Worm (Caenorhabditis elegans) whole organism, L4 larva: ENCODE results near the gene F44G3.7.

Experiments
- F44E2.7 ChIP-seq: fragments of 200-800 bp; sonication (Bioruptor generic); IDR thresholded peaks from 2 replicates; pipeline ENCODE4 v2.1.2; 2022; ENCODE audit warnings: missing genetic modification characterization, missing compliant biosample characterization
- daf-12 ChIP-seq: fragments of 150-350 bp; optimal IDR thresholded peaks from 2 replicates; lab custom pipeline; 2014; ENCODE audit warnings: missing biosample characterization, missing genetic modification reagents, missing genetic modification characterization
- mdl-1 ChIP-seq, 2 experiments: fragments of 150-350 bp in 1 of 2; sonication (generic microtip) in 1 of 2; optimal IDR thresholded peaks; 2 replicates each; lab custom pipeline; 2014 to 2017; ENCODE audit warnings: missing biosample characterization in 2 of 2, missing genetic modification characterization in 2 of 2
- nhr-10 ChIP-seq: fragments of 150-350 bp; optimal IDR thresholded peaks from 2 replicates; lab custom pipeline; 2014; ENCODE audit warnings: missing biosample characterization, missing genetic modification characterization
- nhr-111 ChIP-seq: fragments of 200-800 bp; sonication (Bioruptor generic); optimal IDR thresholded peaks from 2 replicates; lab custom pipeline; 2018; ENCODE audit warnings: mild to moderate bottlenecking, missing genetic modification characterization, missing compliant biosample characterization
- nhr-6 ChIP-seq: fragments of 150-350 bp; optimal IDR thresholded peaks from 2 replicates; lab custom pipeline; 2014; ENCODE audit warnings: missing biosample characterization, missing genetic modification characterization
- skn-1 ChIP-seq: fragments of 150-350 bp; optimal IDR thresholded peaks from 2 replicates; lab custom pipeline; 2014; ENCODE audit warnings: missing biosample characterization, missing genetic modification characterization

ce11 chrV:16163719-16164118 is 26.8 kb upstream of the F44G3.7 start, which contains the start of gene F10A3.12:
- no peak for TF ChIP-seq nhr-6 (tag; lab: Kevin White, UChicago)
- TF ChIP-seq nhr-111 (GFP tag; lab: Kevin White, UChicago): no peak
- TF ChIP-seq daf-12 (tag; lab: Kevin White, UChicago): no peak
- TF ChIP-seq F44E2.7 (GFP tag; lab: Robert Waterston, UW): no peak
- TF ChIP-seq skn-1 (tag; lab: Kevin White, UChicago): no peak
- TF ChIP-seq nhr-10 (tag; lab: Kevin White, UChicago): no peak
- no peak for TF ChIP-seq mdl-1 (tag; optimal IDR thresholded peaks at IDR 0.05; lab: Kevin White, UChicago)
